Worm (Caenorhabditis elegans) whole organism, late embryonic: Measurements from ENCODE around the gene D1014.6.

Source experiments
- T23F11.4 ChIP-seq: fragments of 200-800 bp; sonication (Bioruptor generic); optimal IDR thresholded peaks from 2 replicates; lab custom pipeline; 2018; ENCODE audit warnings: mild to moderate bottlenecking, missing genetic modification characterization, missing compliant biosample characterization
- Y22D7AL.16 ChIP-seq: sonication (generic microtip); optimal IDR thresholded peaks from 2 replicates; lab custom pipeline; 2016; ENCODE audit warnings: missing genetic modification characterization, missing compliant biosample characterization
- ahr-1 ChIP-seq: sonication (generic microtip); optimal IDR thresholded peaks from 2 replicates; lab custom pipeline; 2016; ENCODE audit warnings: missing genetic modification characterization, missing compliant biosample characterization
- ama-1 ChIP-seq: fragments of 150-350 bp; optimal IDR thresholded peaks from 2 replicates; lab custom pipeline; 2014
- ceh-14 ChIP-seq: sonication (generic microtip); optimal IDR thresholded peaks from 2 replicates; lab custom pipeline; 2016; ENCODE audit warnings: missing genotype, missing genetic modification characterization, missing compliant biosample characterization
- ceh-18 ChIP-seq: sonication (generic microtip); optimal IDR thresholded peaks from 2 replicates; lab custom pipeline; 2016; ENCODE audit warnings: missing genetic modification characterization, missing compliant biosample characterization
- ceh-31 ChIP-seq: sonication (generic microtip); optimal IDR thresholded peaks from 2 replicates; lab custom pipeline; 2016; ENCODE audit warnings: missing genetic modification characterization, missing compliant biosample characterization
- ceh-34 ChIP-seq: sonication (generic microtip); optimal IDR thresholded peaks from 2 replicates; lab custom pipeline; 2016; ENCODE audit warnings: mild to moderate bottlenecking, missing genetic modification characterization, missing compliant biosample characterization
- ceh-45 ChIP-seq: fragments of 200-800 bp; sonication (Bioruptor generic); IDR thresholded peaks from 2 replicates; pipeline ENCODE4 v1.3.6; 2022; ENCODE audit warnings: missing genetic modification reagents, missing genetic modification characterization, missing compliant biosample characterization
- ceh-48 ChIP-seq: sonication (generic microtip); optimal IDR thresholded peaks from 2 replicates; lab custom pipeline; 2016; ENCODE audit warnings: missing genetic modification characterization, inconsistent platforms, missing compliant biosample characterization
- ceh-6 ChIP-seq: fragments of 200-800 bp; sonication (Bioruptor generic); optimal IDR thresholded peaks from 2 replicates; lab custom pipeline; 2018; ENCODE audit warnings: mild to moderate bottlenecking, missing genetic modification characterization, missing compliant biosample characterization
- dve-1 ChIP-seq: sonication (generic microtip); optimal IDR thresholded peaks from 2 replicates; lab custom pipeline; 2017; ENCODE audit warnings: antibody characterized with exemption, mild to moderate bottlenecking, missing genetic modification characterization, missing compliant biosample characterization
- elt-4 ChIP-seq: sonication (generic microtip); optimal IDR thresholded peaks from 2 replicates; lab custom pipeline; 2016; ENCODE audit warnings: missing genetic modification characterization, missing compliant biosample characterization
- eyg-1 ChIP-seq: sonication (generic microtip); optimal IDR thresholded peaks from 2 replicates; lab custom pipeline; 2016; ENCODE audit warnings: missing genotype, missing genetic modification characterization, missing compliant biosample characterization
- fax-1 ChIP-seq: sonication (generic microtip); optimal IDR thresholded peaks from 2 replicates; lab custom pipeline; 2016; ENCODE audit warnings: missing genotype, missing genetic modification characterization, missing compliant biosample characterization
- fkh-6 ChIP-seq: sonication (generic microtip); optimal IDR thresholded peaks from 2 replicates; lab custom pipeline; 2016; ENCODE audit warnings: missing genetic modification characterization, missing compliant biosample characterization
- gmeb-2 ChIP-seq: sonication (generic microtip); optimal IDR thresholded peaks from 2 replicates; lab custom pipeline; 2016; ENCODE audit warnings: missing genetic modification characterization, inconsistent platforms, missing compliant biosample characterization
- hlh-13 ChIP-seq: fragments of 200-800 bp; sonication (Bioruptor generic); optimal IDR thresholded peaks from 2 replicates; lab custom pipeline; 2018; ENCODE audit warnings: mild to moderate bottlenecking, missing genetic modification characterization, missing compliant biosample characterization
- hlh-15 ChIP-seq: sonication (generic microtip); optimal IDR thresholded peaks from 2 replicates; lab custom pipeline; 2016; ENCODE audit warnings: missing genetic modification characterization, missing compliant biosample characterization
- hlh-30 ChIP-seq: sonication (generic microtip); optimal IDR thresholded peaks from 2 replicates; lab custom pipeline; 2017; ENCODE audit warnings: antibody characterized with exemption, missing genetic modification characterization, missing compliant biosample characterization; ENCODE audit not compliant: insufficient read depth
- hlh-6 ChIP-seq: sonication (generic microtip); optimal IDR thresholded peaks from 2 replicates; lab custom pipeline; 2016; ENCODE audit warnings: missing genotype, missing genetic modification characterization, missing compliant biosample characterization
- lim-6 ChIP-seq: sonication (generic microtip); optimal IDR thresholded peaks from 2 replicates; lab custom pipeline; 2016; ENCODE audit warnings: missing genetic modification characterization, missing compliant biosample characterization
- lin-11 ChIP-seq: fragments of 200-800 bp; sonication (Bioruptor generic); optimal IDR thresholded peaks from 2 replicates; lab custom pipeline; 2018; ENCODE audit warnings: mild to moderate bottlenecking, missing genetic modification characterization, missing compliant biosample characterization
- mec-3 ChIP-seq: sonication (generic microtip); optimal IDR thresholded peaks from 2 replicates; lab custom pipeline; 2016; ENCODE audit warnings: borderline replicate concordance, missing genetic modification characterization, missing compliant biosample characterization
- nfya-1 ChIP-seq: sonication (generic microtip); optimal IDR thresholded peaks from 2 replicates; lab custom pipeline; 2017; ENCODE audit warnings: missing genetic modification characterization, mild to moderate bottlenecking, missing compliant biosample characterization, antibody characterized with exemption, moderate library complexity
- nhr-232 ChIP-seq: sonication (generic microtip); optimal IDR thresholded peaks from 2 replicates; lab custom pipeline; 2016; ENCODE audit warnings: missing genetic modification characterization, missing compliant biosample characterization
- npax-4 ChIP-seq: sonication (generic microtip); optimal IDR thresholded peaks from 2 replicates; lab custom pipeline; 2016; ENCODE audit warnings: missing genetic modification characterization, missing compliant biosample characterization
- pat-9 ChIP-seq: fragments of 200-800 bp; sonication (Bioruptor generic); optimal IDR thresholded peaks from 2 replicates; lab custom pipeline; 2018; ENCODE audit warnings: mild to moderate bottlenecking, missing genetic modification characterization, moderate library complexity, missing compliant biosample characterization
- pax-1 ChIP-seq: fragments of 150-350 bp; optimal IDR thresholded peaks from 2 replicates; lab custom pipeline; 2014; ENCODE audit warnings: missing biosample characterization, missing genetic modification characterization
- pros-1 ChIP-seq: fragments of 150-350 bp; optimal IDR thresholded peaks from 2 replicates; lab custom pipeline; 2014; ENCODE audit warnings: missing biosample characterization, missing genetic modification reagents, missing genetic modification characterization
- rnt-1 ChIP-seq: sonication (generic microtip); optimal IDR thresholded peaks from 2 replicates; lab custom pipeline; 2016; ENCODE audit warnings: missing genetic modification characterization, missing compliant biosample characterization
- sox-2 ChIP-seq: fragments of 200-800 bp; sonication (Bioruptor generic); IDR thresholded peaks from 2 replicates; pipeline ENCODE4 v1.3.6; 2022; ENCODE audit warnings: missing genetic modification reagents, missing genetic modification characterization, missing compliant biosample characterization
- tbx-2 ChIP-seq: sonication (generic microtip); optimal IDR thresholded peaks from 2 replicates; lab custom pipeline; 2016; ENCODE audit warnings: missing genetic modification characterization, missing compliant biosample characterization
- tbx-7 ChIP-seq: sonication (generic microtip); optimal IDR thresholded peaks from 2 replicates; lab custom pipeline; 2016; ENCODE audit warnings: missing genotype, missing genetic modification characterization, missing compliant biosample characterization
- ttx-3 ChIP-seq: sonication (generic microtip); optimal IDR thresholded peaks from 2 replicates; lab custom pipeline; 2016; ENCODE audit warnings: missing genetic modification reagents, missing genetic modification characterization, missing compliant biosample characterization
- unc-42 ChIP-seq: sonication (generic microtip); optimal IDR thresholded peaks from 2 replicates; lab custom pipeline; 2016; ENCODE audit warnings: missing genotype, missing genetic modification characterization, missing compliant biosample characterization
- unc-55 ChIP-seq: sonication (generic microtip); optimal IDR thresholded peaks from 2 replicates; lab custom pipeline; 2017; ENCODE audit warnings: missing biosample characterization, missing genetic modification reagents, missing genetic modification characterization
- unc-86 ChIP-seq: sonication (generic microtip); optimal IDR thresholded peaks from 2 replicates; lab custom pipeline; 2016; ENCODE audit warnings: missing genetic modification characterization, missing compliant biosample characterization
- zip-5 ChIP-seq: sonication (generic microtip); optimal IDR thresholded peaks from 2 replicates; lab custom pipeline; 2016; ENCODE audit warnings: missing genetic modification characterization, missing compliant biosample characterization

The D1014.6 gene

DNA sequence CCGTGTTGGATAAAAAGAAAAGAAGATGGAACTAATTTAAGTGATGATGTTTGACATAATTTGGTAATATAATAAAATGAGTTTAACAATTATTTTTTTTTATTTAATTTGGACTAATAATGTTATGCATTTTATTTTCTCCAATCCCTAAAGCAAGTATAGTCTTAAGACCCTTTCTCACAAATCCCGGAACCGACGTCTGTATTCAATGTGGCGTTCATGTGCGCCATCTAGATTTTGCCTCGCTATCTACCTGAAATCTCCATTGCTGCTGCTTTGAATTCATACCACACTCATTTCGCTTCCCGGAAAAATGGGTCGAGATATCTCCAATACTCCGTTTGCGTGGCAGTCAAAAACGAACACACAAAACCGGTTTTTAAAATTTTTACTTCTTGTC, 2.4 kb downstream of the D1014.6 start, which contains the start of gene D1014.5:
Gene D1014.5 (plus strand): TSS at position 301 of the 400 bp plus-strand sequence.
- no peak for TF ChIP-seq unc-42 (tag; lab: Kevin White, UChicago)
- TF ChIP-seq unc-55 (GFP tag; lab: Kevin White, UChicago), result no peak
- no peak for TF ChIP-seq mec-3 (tag; lab: Kevin White, UChicago)
- TF ChIP-seq ceh-6 (GFP tag; lab: Kevin White, UChicago), result no peak
- no peak for TF ChIP-seq npax-4 (tag; lab: Kevin White, UChicago)
- TF ChIP-seq ceh-45 (GFP tag; lab: Robert Waterston, UW), result no peak
- no peak for TF ChIP-seq ceh-14 (tag; lab: Kevin White, UChicago)
- no peak for TF ChIP-seq lin-11 (tag; lab: Kevin White, UChicago)
- TF ChIP-seq ceh-31 (tag; lab: Kevin White, UChicago), result no peak
- no peak for TF ChIP-seq hlh-6 (tag; lab: Kevin White, UChicago)

DNA sequence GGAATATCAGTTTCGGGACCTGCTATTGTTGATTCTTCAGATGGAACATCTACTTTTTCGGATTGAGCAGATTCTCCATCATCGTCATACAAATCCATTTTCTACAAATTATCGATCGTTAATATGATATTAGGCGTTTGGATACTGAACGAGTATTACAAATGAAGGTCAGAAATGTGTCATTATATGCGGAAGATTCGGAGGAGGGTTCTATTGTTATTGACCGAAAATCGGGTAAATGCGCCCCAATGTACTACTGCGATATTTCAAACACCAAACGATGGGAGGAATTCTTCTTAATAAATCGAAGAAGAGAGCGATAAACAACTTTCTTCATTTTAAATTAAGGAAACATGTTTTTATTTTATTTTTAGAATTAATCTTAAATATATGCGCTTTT, 8.3 kb downstream of the D1014.6 start, which contains the start of gene spr-1:
Gene spr-1 (minus strand): TSS at position 101 of the 400 bp plus-strand sequence.
- TF ChIP-seq ceh-34 (tag; lab: Kevin White, UChicago) (no peak), elt-4 (no peak), tbx-7 (no peak), eyg-1 (tag; lab: Kevin White, UChicago) (no peak), ceh-31 (tag; lab: Kevin White, UChicago) (no peak), nhr-232 (no peak), ama-1 (lab: Kevin White, UChicago) (no peak), unc-42 (tag; lab: Kevin White, UChicago) (no peak), ceh-45 (GFP tag; lab: Robert Waterston, UW) (no peak), hlh-13 (no peak)
- TF ChIP-seq, all 69 proteins: peak for 0

DNA sequence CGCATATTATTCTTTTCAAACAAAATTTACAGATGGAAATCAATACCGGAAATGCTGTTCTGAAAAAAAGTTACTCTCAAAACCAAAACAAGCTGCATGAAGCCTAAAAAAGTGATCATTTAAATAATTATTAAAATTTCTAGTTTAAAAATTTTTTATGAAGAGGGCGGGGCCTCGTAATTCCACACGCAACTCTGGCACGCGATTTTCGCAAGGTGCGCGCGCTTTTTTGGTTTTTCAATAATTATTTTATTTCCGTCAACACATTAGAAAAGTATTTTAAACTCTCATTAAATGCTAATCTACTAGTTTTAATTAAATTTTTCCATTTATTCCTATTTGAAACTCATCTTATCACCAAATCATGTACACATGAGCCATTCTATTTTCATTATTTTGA, 8.8 kb downstream of the D1014.6 start:
- TF ChIP-seq elt-4 (no peak), ttx-3 (tag; lab: Kevin White, UChicago) (no peak), rnt-1 (tag; lab: Kevin White, UChicago) (no peak), dve-1 (tag; lab: Kevin White, UChicago) (no peak), ceh-14 (tag; lab: Kevin White, UChicago) (no peak)

DNA sequence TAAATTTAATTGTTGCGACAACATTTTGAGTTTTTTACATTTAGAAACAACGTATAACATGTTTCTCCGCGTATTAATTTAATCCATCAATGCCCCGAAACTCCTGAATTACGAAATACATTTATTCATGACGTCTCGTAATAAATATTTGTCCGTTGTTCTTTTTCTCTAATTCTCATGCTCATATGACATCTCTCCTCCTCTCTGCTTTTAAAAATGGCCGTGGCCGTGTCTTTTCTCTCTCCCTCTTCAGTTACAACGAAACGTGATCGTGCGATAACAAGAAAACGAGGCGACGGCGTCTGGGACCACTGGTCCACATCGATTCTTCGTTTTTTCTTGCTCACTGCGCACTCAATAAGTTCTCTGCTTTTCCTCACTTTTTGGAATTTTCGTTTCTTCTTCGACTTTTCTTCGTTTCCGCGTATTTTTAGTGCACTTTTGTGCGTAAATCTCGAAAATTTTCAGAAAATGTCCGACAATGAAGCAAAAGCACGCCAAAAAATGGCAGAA, 9.2 kb downstream of the D1014.6 start, which contains the start of gene snap-1:
Gene snap-1 (plus strand): TSS at position 463 of the 513 bp plus-strand sequence.
- TF ChIP-seq lim-6 (tag; lab: Kevin White, UChicago) (no peak), tbx-7 (no peak), unc-42 (tag; lab: Kevin White, UChicago) (peak; percentile 76), ceh-31 (tag; lab: Kevin White, UChicago) (peak; percentile 41), nfya-1 (tag; lab: Kevin White, UChicago) (peak; percentile 26), ceh-48 (tag; lab: Kevin White, UChicago) (peak; percentile 48), hlh-15 (tag; lab: Kevin White, UChicago) (no peak), tbx-2 (peak; percentile 4), sox-2 (no peak), hlh-30 (peak; percentile 77), ceh-34 (tag; lab: Kevin White, UChicago) (peak; percentile 21), ceh-18 (tag; lab: Kevin White, UChicago) (peak; percentile 9), pros-1 (tag; lab: Kevin White, UChicago) (peak; percentile 8), unc-55 (GFP tag; lab: Kevin White, UChicago) (peak; percentile 72), ahr-1 (tag; lab: Kevin White, UChicago) (no peak)

DNA sequence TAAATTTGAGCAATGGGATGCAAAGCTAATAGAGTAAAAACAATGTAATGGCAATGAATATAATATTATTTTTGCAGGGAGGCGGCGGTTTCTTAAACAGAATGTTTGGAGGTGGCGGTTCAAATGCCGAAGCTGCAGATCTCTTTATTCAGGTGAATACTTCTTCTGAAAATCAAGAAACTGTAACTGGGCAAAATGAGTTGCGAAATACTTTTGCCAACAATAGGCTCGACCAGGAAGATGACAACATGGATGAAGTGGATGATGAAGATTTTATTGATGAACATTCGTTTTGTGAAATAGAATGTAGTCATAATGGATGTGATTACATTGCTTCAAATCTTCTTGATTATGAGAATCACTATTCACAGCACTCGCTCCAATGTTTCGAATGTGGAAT, 9.8 kb downstream of the D1014.6 start:
- TF ChIP-seq pax-1 (tag; lab: Kevin White, UChicago) (no peak), pros-1 (tag; lab: Kevin White, UChicago) (no peak), T23F11.4 (GFP tag; lab: Kevin White, UChicago) (no peak), zip-5 (no peak), hlh-13 (no peak), ceh-34 (tag; lab: Kevin White, UChicago) (no peak), tbx-2 (no peak), gmeb-2 (no peak), ama-1 (lab: Kevin White, UChicago) (no peak), pat-9 (tag; lab: Kevin White, UChicago) (no peak), ttx-3 (tag; lab: Kevin White, UChicago) (no peak), fkh-6 (tag; lab: Kevin White, UChicago) (no peak), Y22D7AL.16 (no peak), unc-86 (tag; lab: Kevin White, UChicago) (no peak), fax-1 (tag; lab: Kevin White, UChicago) (no peak), nhr-232 (no peak), tbx-7 (no peak), ceh-18 (tag; lab: Kevin White, UChicago) (no peak)
